Worm (Caenorhabditis elegans): ENCODE measurements around the gene smf-2.

ce11 chrX:6761688-6762185 is 43.2 kb upstream of the smf-2 start, which contains the start of gene abts-4:
- TF ChIP-seq ama-1 (optimal IDR thresholded peaks at IDR 0.05) (no peak), ztf-11 (tag; optimal IDR thresholded peaks at IDR 0.05) (no peak), alr-1 (tag; optimal IDR thresholded peaks at IDR 0.05; ENCODE audit: borderline replicate concordance) (no peak), nhr-11 (tag; optimal IDR thresholded peaks at IDR 0.05) (no peak), nhr-76 (tag; optimal IDR thresholded peaks at IDR 0.05) (no peak), jun-1 (tag; optimal IDR thresholded peaks at IDR 0.05) (no peak), ztf-4 (tag; optimal IDR thresholded peaks at IDR 0.05) (no peak), fos-1 (tag; optimal IDR thresholded peaks at IDR 0.05) (no peak)
